Fruit fly (Drosophila melanogaster) S2 (cell line): ENCODE data around the gene Scr.

ENCODE experiments used
- CG8478 ChIP-seq: fragments of >200 bp; optimal IDR thresholded peaks from 2 replicates; lab custom pipeline; 2018
- CTCF ChIP-seq, 2 experiments: fragments of >200 bp; optimal IDR thresholded peaks; 2 replicates each; lab custom pipeline; 2018

- TF ChIP-seq CTCF (optimal IDR thresholded peaks at IDR 0.05; lab: Kevin White, UChicago) (no peak), CG8478 (lab: Kevin White, UChicago) (no peak)
These were observed 34.1 kb downstream of the Scr start for dm6 chr3R:6815751-6816039.
